Fruit fly (Drosophila melanogaster) whole organism, pupa: Measurements from ENCODE around the gene CG3246.

Source experiments
- CG10348 ChIP-seq: fragments of 200-800 bp; sonication (Bioruptor generic); IDR thresholded peaks from 2 replicates; pipeline ENCODE4 v1.3.6; 2022; ENCODE audit warnings: missing biosample characterization, missing genetic modification characterization
- CG12605 ChIP-seq: fragments of 200-800 bp; sonication (Bioruptor generic); IDR thresholded peaks from 2 replicates; pipeline ENCODE4 v1.3.6; 2022; ENCODE audit warnings: missing biosample characterization, missing genetic modification characterization
- CG13204 ChIP-seq: fragments of 200-800 bp; sonication (Bioruptor generic); optimal IDR thresholded peaks from 2 replicates; lab custom pipeline; 2018; ENCODE audit warnings: missing biosample characterization, mild to moderate bottlenecking, missing genetic modification characterization, moderate library complexity
- CG14655 ChIP-seq: fragments of 200-800 bp; sonication (Bioruptor generic); optimal IDR thresholded peaks from 3 replicates; lab custom pipeline; 2017; ENCODE audit warnings: mild to moderate bottlenecking, missing biosample characterization, missing genetic modification reagents, missing genetic modification characterization
- CG15710 ChIP-seq: fragments of 200-800 bp; sonication (Bioruptor generic); optimal IDR thresholded peaks from 2 replicates; lab custom pipeline; 2018; ENCODE audit warnings: missing biosample characterization, mild to moderate bottlenecking, missing genetic modification characterization, moderate library complexity
- CG17806 ChIP-seq: fragments of 200-800 bp; sonication (Bioruptor generic); optimal IDR thresholded peaks from 2 replicates; lab custom pipeline; 2018; ENCODE audit warnings: missing biosample characterization, mild to moderate bottlenecking, missing genetic modification characterization, moderate library complexity
- CG32121 ChIP-seq: fragments of 200-800 bp; sonication (Bioruptor generic); IDR thresholded peaks from 2 replicates; pipeline ENCODE4 v1.3.6; 2022; ENCODE audit warnings: missing biosample characterization, missing genetic modification characterization
- CG34367 ChIP-seq: fragments of 200-800 bp; sonication (Bioruptor generic); optimal IDR thresholded peaks from 2 replicates; lab custom pipeline; 2018; ENCODE audit warnings: missing biosample characterization, mild to moderate bottlenecking, missing genetic modification characterization
- CG4496 ChIP-seq: fragments of 200-800 bp; sonication (Bioruptor generic); IDR thresholded peaks from 3 replicates; pipeline ENCODE4 v1.3.6; 2022; ENCODE audit warnings: missing biosample characterization, missing genetic modification characterization
- CG8159 ChIP-seq: fragments of 200-800 bp; sonication (Bioruptor generic); optimal IDR thresholded peaks from 3 replicates; lab custom pipeline; 2018; ENCODE audit warnings: missing biosample characterization, mild to moderate bottlenecking, missing genetic modification characterization, moderate library complexity
- CG8301 ChIP-seq: fragments of 200-800 bp; sonication (Bioruptor generic); optimal IDR thresholded peaks from 2 replicates; lab custom pipeline; 2018; ENCODE audit warnings: missing biosample characterization, mild to moderate bottlenecking, missing genetic modification characterization
- CG9948 ChIP-seq: fragments of 200-800 bp; sonication (Bioruptor generic); optimal IDR thresholded peaks from 2 replicates; lab custom pipeline; 2018; ENCODE audit warnings: missing biosample characterization, mild to moderate bottlenecking, missing genetic modification characterization, moderate library complexity
- D1 ChIP-seq: fragments of 200-800 bp; sonication (Bioruptor generic); optimal IDR thresholded peaks from 2 replicates; lab custom pipeline; 2018; ENCODE audit warnings: missing biosample characterization, mild to moderate bottlenecking, missing genetic modification characterization, moderate library complexity
- EcR ChIP-seq: fragments of 200-800 bp; sonication (Bioruptor generic); optimal IDR thresholded peaks from 3 replicates; lab custom pipeline; 2019; ENCODE audit warnings: missing biosample characterization, missing genetic modification characterization, mild to moderate bottlenecking, moderate library complexity, missing genetic modification reagents
- Ets98B ChIP-seq: fragments of 200-800 bp; sonication (Bioruptor generic); IDR thresholded peaks from 2 replicates; pipeline ENCODE4 v1.3.6; 2022; ENCODE audit warnings: missing biosample characterization, missing genetic modification characterization
- Pif1A ChIP-seq: fragments of 200-800 bp; sonication (Bioruptor generic); optimal IDR thresholded peaks from 3 replicates; lab custom pipeline; 2016; ENCODE audit warnings: missing biosample characterization, missing genetic modification characterization
- Pif1B ChIP-seq: fragments of 200-800 bp; sonication (Bioruptor generic); optimal IDR thresholded peaks from 3 replicates; lab custom pipeline; 2016; ENCODE audit warnings: missing biosample characterization, missing genetic modification characterization
- Snoo ChIP-seq: fragments of 200-800 bp; sonication (Bioruptor generic); optimal IDR thresholded peaks from 3 replicates; lab custom pipeline; 2017; ENCODE audit warnings: missing biosample characterization, mild to moderate bottlenecking, missing genetic modification characterization, inconsistent platforms
- fd96Ca ChIP-seq: fragments of 200-800 bp; sonication (Bioruptor generic); IDR thresholded peaks from 3 replicates; pipeline ENCODE4 v1.3.6; 2022; ENCODE audit warnings: missing biosample characterization, missing genetic modification characterization
- gl ChIP-seq: fragments of 200-800 bp; sonication (Bioruptor generic); optimal IDR thresholded peaks from 2 replicates; lab custom pipeline; 2018; ENCODE audit warnings: missing biosample characterization, mild to moderate bottlenecking, missing genetic modification characterization
- rn ChIP-seq: fragments of 200-800 bp; sonication (Bioruptor generic); IDR thresholded peaks from 2 replicates; pipeline ENCODE4 v1.3.6; 2022; ENCODE audit warnings: missing biosample characterization, missing genetic modification characterization

The CG3246 gene

dm6 chr2L:3437068-3437467 is 24.7 kb downstream of the CG3246 start:
- peak; percentile 76 for TF ChIP-seq Pif1A (GFP tag; lab: Kevin White, UChicago)
- TF ChIP-seq CG17806 (tag; lab: Kevin White, UChicago) = peak; percentile 66
- peak; percentile 61 for TF ChIP-seq CG34367 (tag; lab: Kevin White, UChicago)
- TF ChIP-seq CG13204 (GFP tag; lab: Kevin White, UChicago) = peak; percentile 73
- TF ChIP-seq CG32121 (GFP tag; lab: Robert Waterston, UW) = peak; percentile 87
- TF ChIP-seq CG8301 (tag; lab: Kevin White, UChicago) = peak; percentile 89
- TF ChIP-seq rn = peak; percentile 37; the same call in 1 of the 2 replicates
- no peak for TF ChIP-seq D1 (tag; lab: Kevin White, UChicago)
- no peak for TF ChIP-seq EcR
- peak; percentile 64 for TF ChIP-seq CG8159 (tag; lab: Kevin White, UChicago)
- peak; percentile 88 for TF ChIP-seq Ets98B (GFP tag; lab: Robert Waterston, UW)
- peak; percentile 78 for TF ChIP-seq Pif1B
- peak; percentile 74 for TF ChIP-seq Snoo
- TF ChIP-seq CG9948 (tag; lab: Kevin White, UChicago) = peak; percentile 80
- peak; percentile 90 for TF ChIP-seq fd96Ca (GFP tag; lab: Robert Waterston, UW)
- TF ChIP-seq gl (tag; lab: Kevin White, UChicago) = peak; percentile 46
- no peak for TF ChIP-seq CG10348
- peak; percentile 94 for TF ChIP-seq CG12605 (GFP tag; lab: Robert Waterston, UW)
- TF ChIP-seq CG15710 (tag; lab: Kevin White, UChicago) = peak; percentile 88
- TF ChIP-seq CG14655 (GFP tag; lab: Kevin White, UChicago) = peak; percentile 88
- TF ChIP-seq CG4496 (GFP tag; lab: Robert Waterston, UW) = peak; percentile 91

- TF ChIP-seq CG8159 (tag; lab: Kevin White, UChicago) (no peak), rn (0 out of 2 replicates have a peak, but pooled peaks have one; percentile 20), Pif1A (GFP tag; lab: Kevin White, UChicago) (peak; percentile 30), CG8301 (tag; lab: Kevin White, UChicago) (peak; percentile 22), CG12605 (GFP tag; lab: Robert Waterston, UW) (peak; percentile 47), CG13204 (GFP tag; lab: Kevin White, UChicago) (no peak), CG14655 (GFP tag; lab: Kevin White, UChicago) (peak; percentile 24), CG4496 (GFP tag; lab: Robert Waterston, UW) (peak; percentile 39; the same call in 2 of the 3 replicates), fd96Ca (GFP tag; lab: Robert Waterston, UW) (no peak), Pif1B (no peak), CG9948 (tag; lab: Kevin White, UChicago) (peak; percentile 25), CG32121 (GFP tag; lab: Robert Waterston, UW) (peak; percentile 13; the same call in 1 of the 2 replicates)
Measured at dm6 chr2L:3436347-3436746, 25.4 kb downstream of the CG3246 start.

DNA sequence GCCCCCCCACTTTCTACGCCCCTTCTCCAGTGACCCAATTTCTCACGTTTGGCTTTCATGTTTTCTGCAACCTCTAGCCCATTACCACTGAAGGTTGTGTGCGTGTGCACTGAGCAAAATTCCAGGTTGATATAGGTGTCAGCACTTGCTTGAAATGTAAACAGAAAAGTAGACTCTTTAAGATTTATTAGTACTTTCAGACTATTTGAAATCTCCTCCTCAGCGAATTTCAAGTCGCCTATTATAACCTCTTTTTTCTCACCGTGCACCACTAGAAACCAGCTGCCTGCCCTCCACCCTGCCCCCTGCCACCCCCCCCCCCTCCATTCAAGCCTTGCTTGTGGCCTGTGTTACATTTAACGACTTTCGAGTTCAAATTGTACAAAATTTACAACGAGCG is 26.7 kb downstream of the CG3246 start:
- no peak for TF ChIP-seq CG10348
- TF ChIP-seq CG32121 (GFP tag; lab: Robert Waterston, UW) = peak; percentile 64; the same call in 1 of the 2 replicates
- peak; percentile 65; the same call in 2 of the 3 replicates for TF ChIP-seq fd96Ca (GFP tag; lab: Robert Waterston, UW)
- no peak for TF ChIP-seq Snoo
- no peak for TF ChIP-seq EcR
- no peak for TF ChIP-seq gl (tag; lab: Kevin White, UChicago)
- TF ChIP-seq CG12605 (GFP tag; lab: Robert Waterston, UW) = no peak
- TF ChIP-seq Ets98B (GFP tag; lab: Robert Waterston, UW) = peak; percentile 56
- peak; percentile 7 for TF ChIP-seq CG9948 (tag; lab: Kevin White, UChicago)
- no peak for TF ChIP-seq CG15710 (tag; lab: Kevin White, UChicago)
- no peak for TF ChIP-seq Pif1A (GFP tag; lab: Kevin White, UChicago)
- TF ChIP-seq CG8301 (tag; lab: Kevin White, UChicago) = peak; percentile 3
- peak; percentile 72; the same call in 2 of the 3 replicates for TF ChIP-seq CG4496 (GFP tag; lab: Robert Waterston, UW)
- TF ChIP-seq CG13204 (GFP tag; lab: Kevin White, UChicago) = no peak
- TF ChIP-seq rn = no peak
- no peak for TF ChIP-seq CG17806 (tag; lab: Kevin White, UChicago)
- no peak for TF ChIP-seq D1 (tag; lab: Kevin White, UChicago)
- TF ChIP-seq CG34367 (tag; lab: Kevin White, UChicago) = no peak
- peak; percentile 17 for TF ChIP-seq CG14655 (GFP tag; lab: Kevin White, UChicago)
- TF ChIP-seq CG8159 (tag; lab: Kevin White, UChicago) = no peak
- TF ChIP-seq Pif1B = no peak

- TF ChIP-seq Pif1A (GFP tag; lab: Kevin White, UChicago) (no peak), fd96Ca (GFP tag; lab: Robert Waterston, UW) (no peak), CG15710 (tag; lab: Kevin White, UChicago) (no peak), CG9948 (tag; lab: Kevin White, UChicago) (peak; percentile 15), gl (tag; lab: Kevin White, UChicago) (no peak), Ets98B (GFP tag; lab: Robert Waterston, UW) (peak; percentile 9; the same call in 1 of the 2 replicates), Snoo (no peak), CG13204 (GFP tag; lab: Kevin White, UChicago) (no peak), CG8159 (tag; lab: Kevin White, UChicago) (peak; percentile 4), CG32121 (GFP tag; lab: Robert Waterston, UW) (peak; percentile 59; the same call in 1 of the 2 replicates), CG14655 (GFP tag; lab: Kevin White, UChicago) (peak; percentile 2), CG12605 (GFP tag; lab: Robert Waterston, UW) (no peak), CG4496 (GFP tag; lab: Robert Waterston, UW) (no peak), CG8301 (tag; lab: Kevin White, UChicago) (no peak), D1 (tag; lab: Kevin White, UChicago) (no peak)
Measured at dm6 chr2L:3428419-3429097, 33.2 kb downstream of the CG3246 start.
